Worm (Caenorhabditis elegans) whole organism, L3 larva: Measurements from ENCODE around the gene C28D4.4.

Source experiments
- R02D3.7 ChIP-seq: fragments of 150-350 bp; optimal IDR thresholded peaks from 2 replicates; lab custom pipeline; 2014; ENCODE audit warnings: missing biosample characterization, missing genetic modification characterization
- ZK546.5 ChIP-seq: sonication (generic microtip); optimal IDR thresholded peaks from 2 replicates; lab custom pipeline; 2017; ENCODE audit warnings: missing biosample characterization, missing genetic modification characterization
- aly-2 ChIP-seq: fragments of 150-350 bp; optimal IDR thresholded peaks from 2 replicates; lab custom pipeline; 2014; ENCODE audit warnings: missing biosample characterization, missing genetic modification characterization
- ama-1 ChIP-seq: fragments of 150-350 bp; optimal IDR thresholded peaks from 2 replicates; lab custom pipeline; 2018
- ceh-16 ChIP-seq: sonication (generic microtip); optimal IDR thresholded peaks from 2 replicates; lab custom pipeline; 2017; ENCODE audit warnings: missing biosample characterization, missing genetic modification characterization
- ceh-28 ChIP-seq: fragments of 150-350 bp; optimal IDR thresholded peaks from 2 replicates; lab custom pipeline; 2014; ENCODE audit warnings: missing biosample characterization, missing genetic modification reagents, missing genetic modification characterization
- ceh-82 ChIP-seq: fragments of 150-350 bp; optimal IDR thresholded peaks from 2 replicates; lab custom pipeline; 2014; ENCODE audit warnings: missing biosample characterization, missing genetic modification characterization
- ceh-9 ChIP-seq: sonication (generic microtip); optimal IDR thresholded peaks from 2 replicates; lab custom pipeline; 2018; ENCODE audit warnings: missing biosample characterization, missing genetic modification characterization
- daf-12 ChIP-seq: fragments of 150-350 bp; optimal IDR thresholded peaks from 2 replicates; lab custom pipeline; 2014; ENCODE audit warnings: missing biosample characterization, missing genetic modification reagents, missing genetic modification characterization
- egl-27 ChIP-seq: sonication (generic microtip); optimal IDR thresholded peaks from 4 replicates; lab custom pipeline; 2017; ENCODE audit warnings: missing biosample characterization, missing genetic modification reagents, missing genetic modification characterization
- egl-5 ChIP-seq: fragments of 150-350 bp; optimal IDR thresholded peaks from 2 replicates; lab custom pipeline; 2017; ENCODE audit warnings: missing biosample characterization, missing genetic modification reagents, missing genetic modification characterization, inconsistent platforms
- elt-1 ChIP-seq: fragments of 150-350 bp; optimal IDR thresholded peaks from 2 replicates; lab custom pipeline; 2014; ENCODE audit warnings: missing biosample characterization, missing genetic modification characterization
- elt-2 ChIP-seq: sonication (generic microtip); optimal IDR thresholded peaks from 2 replicates; lab custom pipeline; 2016; ENCODE audit warnings: missing genetic modification reagents, mild to moderate bottlenecking, missing genetic modification characterization, missing compliant biosample characterization
- elt-3 ChIP-seq, 3 experiments: fragments of 150-350 bp in 1 of 3; sonication (generic microtip) in 2 of 3; optimal IDR thresholded peaks; 2 replicates in 2 of 3; 4 replicates in 1 of 3; lab custom pipeline; 2014 to 2017; ENCODE audit warnings: missing biosample characterization in 3 of 3, missing genetic modification characterization in 3 of 3
- eor-1 ChIP-seq, 2 experiments: fragments of 150-350 bp; optimal IDR thresholded peaks; 2 replicates each; lab custom pipeline; 2014 to 2018; ENCODE audit warnings: missing biosample characterization in 2 of 2, missing genetic modification characterization in 2 of 2
- fkh-10 ChIP-seq: sonication (generic microtip); optimal IDR thresholded peaks from 2 replicates; lab custom pipeline; 2017; ENCODE audit warnings: missing biosample characterization, missing genetic modification reagents, missing genetic modification characterization
- fkh-2 ChIP-seq: fragments of 150-350 bp; optimal IDR thresholded peaks from 2 replicates; lab custom pipeline; 2014; ENCODE audit warnings: missing biosample characterization, missing genetic modification reagents, missing genetic modification characterization
- fos-1 ChIP-seq: fragments of 150-350 bp; optimal IDR thresholded peaks from 2 replicates; lab custom pipeline; 2014; ENCODE audit warnings: missing biosample characterization, missing genetic modification characterization
- hmg-11 ChIP-seq: sonication (generic microtip); optimal IDR thresholded peaks from 2 replicates; lab custom pipeline; 2016; ENCODE audit warnings: missing genetic modification characterization, missing compliant biosample characterization
- jun-1 ChIP-seq: fragments of 150-350 bp; optimal IDR thresholded peaks from 2 replicates; lab custom pipeline; 2014; ENCODE audit warnings: missing biosample characterization, missing genetic modification reagents, missing genetic modification characterization
- lin-15B ChIP-seq: fragments of 150-350 bp; optimal IDR thresholded peaks from 2 replicates; lab custom pipeline; 2014; ENCODE audit warnings: missing biosample characterization, missing genetic modification characterization
- lsy-12 ChIP-seq: sonication (generic microtip); optimal IDR thresholded peaks from 2 replicates; lab custom pipeline; 2016; ENCODE audit warnings: mild to moderate bottlenecking, missing genetic modification characterization, missing compliant biosample characterization
- mdl-1 ChIP-seq: fragments of 150-350 bp; optimal IDR thresholded peaks from 2 replicates; lab custom pipeline; 2014; ENCODE audit warnings: missing biosample characterization, missing genetic modification characterization
- mml-1 ChIP-seq: fragments of 150-350 bp; sonication (generic microtip); optimal IDR thresholded peaks from 3 replicates; lab custom pipeline; 2014; ENCODE audit warnings: missing biosample characterization, missing genetic modification characterization
- nfya-1 ChIP-seq: sonication (generic microtip); optimal IDR thresholded peaks from 2 replicates; lab custom pipeline; 2017; ENCODE audit warnings: missing genetic modification characterization, mild to moderate bottlenecking, missing compliant biosample characterization, antibody characterized with exemption, moderate library complexity; ENCODE audit not compliant: insufficient read depth
- nhr-23 ChIP-seq: fragments of 150-350 bp; optimal IDR thresholded peaks from 2 replicates; lab custom pipeline; 2014; ENCODE audit warnings: missing biosample characterization, missing genetic modification reagents, missing genetic modification characterization
- nhr-237 ChIP-seq: fragments of 150-350 bp; optimal IDR thresholded peaks from 2 replicates; lab custom pipeline; 2014; ENCODE audit warnings: missing biosample characterization, missing genetic modification characterization
- nhr-25 ChIP-seq: sonication (generic microtip); optimal IDR thresholded peaks from 2 replicates; lab custom pipeline; 2017; ENCODE audit warnings: missing biosample characterization, missing genetic modification characterization
- nhr-28 ChIP-seq: fragments of 150-350 bp; optimal IDR thresholded peaks from 2 replicates; lab custom pipeline; 2014; ENCODE audit warnings: missing biosample characterization, missing genetic modification characterization
- nhr-43 ChIP-seq: sonication (generic microtip); optimal IDR thresholded peaks from 2 replicates; lab custom pipeline; 2016; ENCODE audit warnings: mild to moderate bottlenecking, missing genetic modification characterization, missing compliant biosample characterization; ENCODE audit not compliant: poor library complexity, severe bottlenecking
- nhr-67 ChIP-seq: fragments of 150-350 bp; optimal IDR thresholded peaks from 2 replicates; lab custom pipeline; 2014; ENCODE audit warnings: missing biosample characterization, missing genetic modification characterization
- nhr-76 ChIP-seq: fragments of 150-350 bp; sonication (generic microtip); optimal IDR thresholded peaks from 5 replicates; lab custom pipeline; 2014; ENCODE audit warnings: missing biosample characterization, missing genetic modification characterization
- pha-4 ChIP-seq: fragments of 150-350 bp; optimal IDR thresholded peaks from 2 replicates; lab custom pipeline; 2014; ENCODE audit warnings: missing biosample characterization, missing genetic modification reagents, missing genetic modification characterization
- pqm-1 ChIP-seq: fragments of 150-350 bp; optimal IDR thresholded peaks from 2 replicates; lab custom pipeline; 2017; ENCODE audit warnings: missing biosample characterization, missing genetic modification characterization, inconsistent platforms
- sea-2 ChIP-seq: fragments of 150-350 bp; sonication (generic microtip); optimal IDR thresholded peaks from 4 replicates; lab custom pipeline; 2014; ENCODE audit warnings: missing biosample characterization, missing genetic modification reagents, missing genetic modification characterization
- skn-1 ChIP-seq: fragments of 150-350 bp; optimal IDR thresholded peaks from 2 replicates; lab custom pipeline; 2014; ENCODE audit warnings: missing biosample characterization, missing genetic modification characterization
- tbx-2 ChIP-seq: sonication (generic microtip); optimal IDR thresholded peaks from 2 replicates; lab custom pipeline; 2016; ENCODE audit warnings: mild to moderate bottlenecking, missing genetic modification characterization, missing compliant biosample characterization
- unc-39 ChIP-seq: sonication (generic microtip); optimal IDR thresholded peaks from 4 replicates; lab custom pipeline; 2017; ENCODE audit warnings: missing biosample characterization, missing genetic modification characterization
- unc-62 ChIP-seq: fragments of 150-350 bp; sonication (generic microtip); optimal IDR thresholded peaks from 4 replicates; lab custom pipeline; 2014; ENCODE audit warnings: missing biosample characterization, missing genetic modification reagents, missing genetic modification characterization
- zag-1 ChIP-seq: fragments of 150-350 bp; optimal IDR thresholded peaks from 2 replicates; lab custom pipeline; 2014; ENCODE audit warnings: missing biosample characterization, missing genetic modification characterization
- ztf-11 ChIP-seq: fragments of 150-350 bp; optimal IDR thresholded peaks from 2 replicates; lab custom pipeline; 2014; ENCODE audit warnings: missing biosample characterization, missing genetic modification characterization
- ztf-4 ChIP-seq: fragments of 150-350 bp; optimal IDR thresholded peaks from 2 replicates; lab custom pipeline; 2014; ENCODE audit warnings: missing biosample characterization, missing genetic modification characterization

The C28D4.4 gene

ce11 chrIV:9714264-9714663, 30.5 kb downstream of the C28D4.4 start:
- TF ChIP-seq nhr-43 (tag; lab: Kevin White, UChicago) (no peak), fkh-2 (tag; lab: Kevin White, UChicago) (no peak), nfya-1 (tag; lab: Kevin White, UChicago) (no peak), nhr-76 (tag; lab: Kevin White, UChicago) (no peak), zag-1 (tag; lab: Kevin White, UChicago) (no peak), ceh-82 (no peak), hmg-11 (tag; lab: Kevin White, UChicago) (no peak), ama-1 (lab: Kevin White, UChicago) (no peak), nhr-67 (tag; lab: Kevin White, UChicago) (no peak), ceh-9 (tag; lab: Kevin White, UChicago) (no peak), R02D3.7 (tag; lab: Kevin White, UChicago) (no peak), ztf-11 (no peak), skn-1 (tag; lab: Kevin White, UChicago) (no peak)

DNA sequence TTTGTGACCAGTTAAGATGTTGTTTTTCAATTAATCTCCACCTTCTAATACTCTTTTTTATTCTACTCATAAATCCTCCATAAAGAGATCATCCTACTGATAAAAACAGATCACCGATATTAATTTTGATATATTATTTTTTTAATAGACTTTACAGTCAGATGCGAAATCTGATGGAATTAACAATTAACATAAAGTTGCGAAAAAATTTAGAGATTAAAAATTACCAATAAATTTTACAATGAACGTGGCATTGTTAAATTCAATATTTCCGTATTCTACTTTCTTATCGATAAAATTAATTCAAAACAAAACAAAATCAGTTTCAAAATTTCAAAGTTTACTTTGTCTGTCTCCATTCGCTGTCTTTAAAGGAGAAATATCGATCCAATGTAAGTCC, 32.0 kb downstream of the C28D4.4 start, which contains the start of gene K01H12.4:
TSS of gene K01H12.4 (plus strand) at position 301 of the 400 bp plus-strand sequence.
- TF ChIP-seq pqm-1 (tag; lab: Kevin White, UChicago) (no peak), ZK546.5 (tag; lab: Kevin White, UChicago) (no peak), unc-39 (tag; lab: Kevin White, UChicago) (no peak), mml-1 (tag; lab: Kevin White, UChicago) (no peak), ceh-9 (tag; lab: Kevin White, UChicago) (no peak), unc-62 (GFP tag; lab: Kevin White, UChicago) (no peak), lsy-12 (tag; lab: Kevin White, UChicago) (no peak), fos-1 (tag; lab: Kevin White, UChicago) (no peak), sea-2 (GFP tag; lab: Kevin White, UChicago) (no peak), nhr-237 (tag; lab: Kevin White, UChicago) (no peak), ceh-82 (no peak), nhr-76 (tag; lab: Kevin White, UChicago) (no peak), jun-1 (no peak), mdl-1 (no peak), nhr-23 (tag; lab: Kevin White, UChicago) (no peak), daf-12 (tag; lab: Kevin White, UChicago) (no peak), elt-3 (tag; optimal IDR thresholded peaks at IDR 0.05; lab: Kevin White, UChicago) (no peak)

ce11 chrIV:9709887-9710286, 34.9 kb downstream of the C28D4.4 start, which contains the start of gene nhr-38:
nhr-38 (plus strand) TSS chrIV:9710187.
- TF ChIP-seq egl-5 (tag; lab: Kevin White, UChicago) (no peak), elt-2 (no peak)

DNA sequence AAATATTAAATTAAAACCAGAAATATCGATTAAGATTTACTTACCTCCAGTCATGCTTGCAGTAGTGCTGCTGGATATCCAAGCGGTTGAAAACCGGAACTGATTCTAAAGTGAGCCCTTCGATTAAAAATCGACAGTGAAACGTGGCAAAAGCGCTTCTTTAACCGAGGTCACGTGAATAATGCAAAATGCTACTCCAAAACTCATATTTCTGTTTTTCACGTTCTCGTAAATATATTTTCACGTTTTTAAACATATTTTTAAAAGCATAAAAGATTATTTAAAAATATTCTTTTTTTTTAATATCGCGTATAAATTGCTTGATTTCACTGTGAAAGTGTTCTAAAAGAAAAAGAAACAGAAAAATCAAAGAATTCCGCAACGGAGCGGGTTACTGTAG, 35.6 kb downstream of the C28D4.4 start, which contains the start of gene ant-1.3:
TSS of gene ant-1.3 (minus strand) at position 101 of the 400 bp plus-strand sequence.
- TF ChIP-seq ama-1 (lab: Kevin White, UChicago), result no peak
- no peak for TF ChIP-seq daf-12 (tag; lab: Kevin White, UChicago)
- no peak for TF ChIP-seq R02D3.7 (tag; lab: Kevin White, UChicago)
- TF ChIP-seq unc-39 (tag; lab: Kevin White, UChicago), result no peak
- no peak for TF ChIP-seq fos-1 (tag; lab: Kevin White, UChicago)
- no peak for TF ChIP-seq sea-2 (GFP tag; lab: Kevin White, UChicago)
- no peak for TF ChIP-seq mdl-1
- no peak for TF ChIP-seq fkh-10 (GFP tag; lab: Kevin White, UChicago)
- TF ChIP-seq egl-27 (tag; lab: Kevin White, UChicago), result no peak
- no peak for TF ChIP-seq eor-1 (tag; optimal IDR thresholded peaks at IDR 0.05; lab: Kevin White, UChicago)
- no peak for TF ChIP-seq fkh-2 (tag; lab: Kevin White, UChicago)
- no peak for TF ChIP-seq ztf-4 (tag; lab: Kevin White, UChicago)

DNA sequence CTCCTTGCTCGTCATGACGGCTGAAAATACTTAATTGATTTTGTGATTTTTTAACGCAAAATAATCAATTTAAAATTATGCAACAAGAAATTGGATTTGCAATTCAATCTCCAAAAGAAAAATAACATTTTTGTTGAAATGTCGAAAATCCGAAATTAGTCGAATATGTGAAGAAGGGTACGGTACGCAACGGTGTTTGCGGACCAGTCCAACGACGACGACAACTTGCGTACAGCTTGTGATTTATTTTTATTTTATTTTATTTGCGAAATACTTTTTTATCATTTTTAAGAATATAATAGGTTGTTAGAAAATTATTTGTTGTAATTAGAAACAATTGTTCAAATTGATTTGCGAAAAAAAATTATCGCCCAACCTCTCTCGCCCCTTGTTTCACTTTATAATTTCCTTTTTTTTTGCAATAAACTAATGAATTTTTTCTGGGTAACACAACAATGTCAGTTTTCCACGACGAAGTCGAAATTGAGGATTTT, 38.1 kb downstream of the C28D4.4 start, which contains the start of the genes dcaf-1 and dph-3:
TSS of gene dcaf-1 (minus strand) at position 20 of the 494 bp plus-strand sequence.
TSS of gene dph-3 (plus strand) at position 444 of the 494 bp plus-strand sequence.
- TF ChIP-seq pha-4 (tag; lab: Kevin White, UChicago) (peak; percentile 58), ceh-16 (tag; lab: Kevin White, UChicago) (no peak), ceh-28 (tag; lab: Kevin White, UChicago) (no peak), unc-39 (tag; lab: Kevin White, UChicago) (no peak), nhr-76 (tag; lab: Kevin White, UChicago) (no peak), daf-12 (tag; lab: Kevin White, UChicago) (no peak), tbx-2 (tag; lab: Kevin White, UChicago) (no peak), skn-1 (tag; lab: Kevin White, UChicago) (peak; percentile 80), nhr-25 (tag; lab: Kevin White, UChicago) (no peak), nhr-43 (tag; lab: Kevin White, UChicago) (no peak), elt-1 (tag; lab: Kevin White, UChicago) (no peak), aly-2 (tag; lab: Kevin White, UChicago) (no peak), nhr-28 (tag; lab: Kevin White, UChicago) (no peak), mml-1 (tag; lab: Kevin White, UChicago) (no peak), ceh-9 (tag; lab: Kevin White, UChicago) (no peak), elt-2 (peak; percentile 14), fkh-2 (tag; lab: Kevin White, UChicago) (no peak), fos-1 (tag; lab: Kevin White, UChicago) (no peak), fkh-10 (GFP tag; lab: Kevin White, UChicago) (no peak), ztf-11 (no peak), R02D3.7 (tag; lab: Kevin White, UChicago) (no peak), unc-62 (GFP tag; lab: Kevin White, UChicago) (no peak), lin-15B (tag; lab: Kevin White, UChicago) (peak; percentile 48)
